Fruit fly (Drosophila melanogaster): ENCODE measurements around the gene Gba1a.

The Gba1a gene

dm6 chr3R:23669401-23670216 is 30.8 kb upstream of the Gba1a start, which contains the start of gene CG31145 (continued):
- TF ChIP-seq CG6276 (GFP tag; optimal IDR thresholded peaks at IDR 0.05), result peak; percentile 100
- TF ChIP-seq eg (GFP tag; IDR thresholded peaks at IDR 0.05), result peak; percentile 99
- TF ChIP-seq vri (GFP tag; optimal IDR thresholded peaks at IDR 0.05), result peak; percentile 98
- peak; percentile 98 to 100 for TF ChIP-seq salr (GFP tag; optimal IDR thresholded peaks at IDR 0.05)
- peak; percentile 100 for TF ChIP-seq lz (GFP tag; optimal IDR thresholded peaks at IDR 0.05)
- peak; percentile 98 for TF ChIP-seq Eip93F (GFP tag; optimal IDR thresholded peaks at IDR 0.05)
- TF ChIP-seq ss (GFP tag; optimal IDR thresholded peaks at IDR 0.05), result peak; percentile 97 to 99
- TF ChIP-seq Ets21C (GFP tag; optimal IDR thresholded peaks at IDR 0.05), result peak; percentile 99
- TF ChIP-seq svp (GFP tag), result peak; percentile 100
- peak; percentile 99 for TF ChIP-seq CG6854 (GFP tag; optimal IDR thresholded peaks at IDR 0.05)
- TF ChIP-seq CG10631 (GFP tag; optimal IDR thresholded peaks at IDR 0.05), result peak; percentile 100
- TF ChIP-seq fd85E (GFP tag; optimal IDR thresholded peaks at IDR 0.05), result peak; percentile 98
- TF ChIP-seq Sox15 (GFP tag; optimal IDR thresholded peaks at IDR 0.05), result peak; percentile 100
- peak; percentile 99 for TF ChIP-seq CG1621 (tag; optimal IDR thresholded peaks at IDR 0.05)
- peak; percentile 99 for TF ChIP-seq CG16779 (tag; optimal IDR thresholded peaks at IDR 0.05)
- peak; percentile 100 for TF ChIP-seq CG32006 (GFP tag; optimal IDR thresholded peaks at IDR 0.05)
- peak; percentile 99 for TF ChIP-seq CG11294 (GFP tag; IDR thresholded peaks at IDR 0.05)
- peak; percentile 99 for TF ChIP-seq CG7368 (GFP tag; optimal IDR thresholded peaks at IDR 0.05)
- TF ChIP-seq CG6163 (GFP tag; IDR thresholded peaks at IDR 0.05), result peak; percentile 99
- TF ChIP-seq Lpt (GFP tag; optimal IDR thresholded peaks at IDR 0.05), result peak; percentile 100
- peak; percentile 100 for TF ChIP-seq Sox102F (GFP tag; optimal IDR thresholded peaks at IDR 0.05)
- peak; percentile 94 for TF ChIP-seq Hr38 (GFP tag; optimal IDR thresholded peaks at IDR 0.05)
- peak; percentile 99 for TF ChIP-seq CG8319 (GFP tag; optimal IDR thresholded peaks at IDR 0.05)
- TF ChIP-seq Ets96B (tag; optimal IDR thresholded peaks at IDR 0.05), result peak; percentile 99
- peak; percentile 98 for TF ChIP-seq Blimp-1 (GFP tag; optimal IDR thresholded peaks at IDR 0.05)
- peak; percentile 100 for TF ChIP-seq CG8632 (GFP tag; optimal IDR thresholded peaks at IDR 0.05)
- TF ChIP-seq Eip78C (GFP tag), result peak; percentile 100
- TF ChIP-seq Gug (GFP tag; IDR thresholded peaks at IDR 0.05), result peak; percentile 99
- peak; percentile 100 for TF ChIP-seq CG34406 (GFP tag; optimal IDR thresholded peaks at IDR 0.05)
- TF ChIP-seq CG9139 (GFP tag; optimal IDR thresholded peaks at IDR 0.05), result peak; percentile 99

dm6 chr3R:23673084-23673483 is 27.3 kb upstream of the Gba1a start:
- TF ChIP-seq CG9139 (GFP tag; optimal IDR thresholded peaks at IDR 0.05) (no peak), OdsH (GFP tag; optimal IDR thresholded peaks at IDR 0.05) (peak; percentile 10), Sox15 (GFP tag; optimal IDR thresholded peaks at IDR 0.05) (peak; percentile 7), CG32006 (GFP tag; optimal IDR thresholded peaks at IDR 0.05) (peak; percentile 8), Hr39 (GFP tag; optimal IDR thresholded peaks at IDR 0.05) (no peak), Smox (GFP tag; optimal IDR thresholded peaks at IDR 0.05) (no peak), Eip78C (GFP tag) (peak; percentile 73), pdm3 (GFP tag; optimal IDR thresholded peaks at IDR 0.05) (peak; percentile 14), CG7368 (GFP tag; optimal IDR thresholded peaks at IDR 0.05) (peak; percentile 9), Hr4 (GFP tag; optimal IDR thresholded peaks at IDR 0.05) (peak; percentile 3), fd59A (GFP tag; optimal IDR thresholded peaks at IDR 0.05) (no peak)

- TF ChIP-seq CG8119 (GFP tag; IDR thresholded peaks at IDR 0.05) (peak; percentile 37; the same call in 1 of the 3 replicates), OdsH (GFP tag; optimal IDR thresholded peaks at IDR 0.05) (peak; percentile 35), dac (GFP tag; optimal IDR thresholded peaks at IDR 0.05) (peak; percentile 24), CG3919 (GFP tag; optimal IDR thresholded peaks at IDR 0.05) (peak; percentile 1), vri (GFP tag; optimal IDR thresholded peaks at IDR 0.05) (no peak), fd59A (GFP tag; optimal IDR thresholded peaks at IDR 0.05) (no peak), CG6276 (GFP tag; optimal IDR thresholded peaks at IDR 0.05) (no peak), fd85E (GFP tag; optimal IDR thresholded peaks at IDR 0.05) (no peak), Sox15 (GFP tag; optimal IDR thresholded peaks at IDR 0.05) (no peak), cyc (GFP tag; optimal IDR thresholded peaks at IDR 0.05) (no peak), CG10669 (GFP tag; optimal IDR thresholded peaks at IDR 0.05) (no peak), CG10631 (GFP tag; optimal IDR thresholded peaks at IDR 0.05) (no peak), Blimp-1 (GFP tag; optimal IDR thresholded peaks at IDR 0.05) (no peak), CG6163 (GFP tag; IDR thresholded peaks at IDR 0.05) (no peak), CG31627 (GFP tag; optimal IDR thresholded peaks at IDR 0.05) (peak; percentile 24), pdm3 (GFP tag; optimal IDR thresholded peaks at IDR 0.05) (peak; percentile 35), Hr4 (GFP tag; optimal IDR thresholded peaks at IDR 0.05) (peak; percentile 37), CG15336 (GFP tag; IDR thresholded peaks at IDR 0.05) (peak; percentile 59), CG6792 (GFP tag; optimal IDR thresholded peaks at IDR 0.05) (peak; percentile 42), Gug (GFP tag; IDR thresholded peaks at IDR 0.05) (no peak), CG1621 (tag; optimal IDR thresholded peaks at IDR 0.05) (no peak), topi (GFP tag; optimal IDR thresholded peaks at IDR 0.05) (peak; percentile 29), achi (GFP tag; optimal IDR thresholded peaks at IDR 0.05) (peak; percentile 19)
Observed at dm6 chr3R:23674369-23674768, 26.1 kb upstream of the Gba1a start.

Data from whole organism, prepupa.